Worm (Caenorhabditis elegans) whole organism, L4/young adult: ENCODE measurements around the gene efr-3.
A peak's percentile ranks its signal among the peaks of the same experiment; 100 is the strongest.

Experiments used
- W03F9.2 ChIP-seq: fragments of 150-350 bp; optimal IDR thresholded peaks from 2 replicates; lab custom pipeline; 2014; ENCODE audit warnings: missing biosample characterization, missing genetic modification characterization
- dao-5 ChIP-seq: sonication (generic microtip); optimal IDR thresholded peaks from 2 replicates; lab custom pipeline; 2016; ENCODE audit warnings: missing genotype, missing genetic modification characterization, moderate library complexity, missing compliant biosample characterization
- him-1 ChIP-seq: sonication (generic microtip); optimal IDR thresholded peaks from 2 replicates; lab custom pipeline; 2016; ENCODE audit warnings: missing genotype, missing genetic modification reagents, missing genetic modification characterization, missing compliant biosample characterization

The efr-3 gene

DNA sequence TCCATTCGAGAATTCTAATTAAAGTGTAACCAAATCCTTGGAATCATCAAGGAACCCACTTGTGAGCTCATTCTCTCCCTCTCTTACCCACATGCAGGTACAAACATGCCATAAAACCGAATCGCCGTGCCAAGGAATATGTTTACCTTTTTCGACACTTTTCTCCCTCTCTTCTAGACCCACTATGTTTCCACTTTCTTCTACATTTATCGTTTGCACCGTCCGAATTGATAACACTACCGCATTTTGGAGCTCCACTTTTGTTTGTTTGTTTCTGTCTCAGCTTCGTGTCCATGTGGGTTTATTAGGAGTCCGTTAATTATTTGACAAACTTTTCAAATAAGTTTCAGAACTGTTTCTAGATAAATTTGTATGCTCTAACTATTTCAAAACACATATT, 39.1 kb downstream of the efr-3 start:
- TF ChIP-seq W03F9.2 (tag; lab: Kevin White, UChicago): no peak
- no peak for TF ChIP-seq dao-5 (tag; lab: Kevin White, UChicago)
- no peak for TF ChIP-seq him-1 (tag; lab: Kevin White, UChicago)

DNA sequence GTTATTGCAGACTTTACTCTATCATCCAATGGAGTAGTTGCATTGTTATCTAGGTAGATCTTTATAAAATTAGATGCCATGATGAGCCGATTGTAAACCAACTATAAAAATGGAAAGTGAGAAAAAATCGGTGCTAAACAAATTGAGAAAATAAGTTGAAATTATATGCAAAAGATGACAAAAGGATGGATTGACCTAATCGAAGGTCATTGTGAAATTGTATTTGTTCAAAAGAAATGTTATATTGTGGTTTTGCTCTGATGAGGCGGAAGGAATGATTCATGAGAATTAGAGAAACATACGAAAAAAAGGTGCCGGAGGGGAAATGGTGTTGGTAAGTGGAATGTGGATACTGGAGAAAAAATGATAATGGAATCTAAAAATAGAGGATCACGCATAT, 40.0 kb downstream of the efr-3 start, which contains the start of gene scly-1:
Gene scly-1 (minus strand): TSS at position 101 of the 400 bp plus-strand sequence.
- TF ChIP-seq dao-5 (tag; lab: Kevin White, UChicago) (no peak), him-1 (tag; lab: Kevin White, UChicago) (no peak), W03F9.2 (tag; lab: Kevin White, UChicago) (no peak)

DNA sequence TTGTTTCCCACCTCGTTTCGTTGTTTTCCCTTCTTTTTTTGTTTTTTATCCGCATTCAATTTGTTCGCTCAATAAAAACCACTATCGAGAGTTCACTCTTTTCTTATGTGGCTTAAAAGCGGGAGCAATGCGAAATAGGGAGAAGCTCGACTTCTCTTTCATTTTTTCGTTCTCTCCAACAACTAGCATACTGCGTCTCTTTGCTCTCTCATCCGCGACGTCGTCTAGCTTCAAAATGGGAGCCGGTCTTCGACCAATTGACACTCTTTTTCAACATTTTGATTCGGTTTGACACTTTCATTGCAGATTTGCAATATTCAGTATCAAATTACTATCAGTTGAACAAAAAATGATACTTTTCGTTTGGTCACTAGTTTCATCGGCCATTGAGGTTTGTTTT, 47.0 kb downstream of the efr-3 start, which contains the start of gene bpl-1:
Gene bpl-1 (plus strand): TSS at position 301 of the 400 bp plus-strand sequence.
- TF ChIP-seq dao-5 (tag; lab: Kevin White, UChicago) (no peak), W03F9.2 (tag; lab: Kevin White, UChicago) (no peak), him-1 (tag; lab: Kevin White, UChicago) (no peak)

DNA sequence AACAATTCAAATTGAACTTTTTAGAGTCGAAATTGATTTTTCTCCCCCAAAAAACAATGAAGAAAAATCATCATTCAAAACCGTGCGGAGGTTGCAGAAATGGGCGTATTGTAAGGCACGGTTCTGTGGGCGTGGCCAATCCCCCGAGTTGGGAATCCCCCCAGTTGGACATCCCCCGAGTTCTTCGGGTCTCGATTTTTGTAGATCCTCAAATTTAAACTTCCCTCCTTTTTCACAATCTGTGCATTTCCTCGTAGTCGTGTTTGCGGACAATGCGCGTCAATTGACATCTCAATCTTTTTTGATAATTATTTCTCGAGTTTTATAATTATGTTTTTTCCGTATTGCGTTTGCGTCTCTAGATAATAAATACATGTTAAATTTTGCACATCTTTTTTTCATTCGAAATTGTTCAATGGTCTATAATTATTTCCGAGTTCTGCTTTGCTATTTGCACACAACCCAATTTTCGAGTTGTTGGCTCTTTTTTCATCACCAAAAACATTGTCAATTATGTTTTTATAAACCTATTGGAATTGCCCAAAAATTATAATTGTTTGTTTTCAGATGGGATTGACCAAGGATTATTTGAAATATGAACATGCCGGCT, 51.0 kb downstream of the efr-3 start, which contains the start of gene F13H8.2:
Gene F13H8.2 (plus strand): TSS at position 560 of the 610 bp plus-strand sequence.
- no peak for TF ChIP-seq dao-5 (tag; lab: Kevin White, UChicago)
- no peak for TF ChIP-seq him-1 (tag; lab: Kevin White, UChicago)
- peak; percentile 29 for TF ChIP-seq W03F9.2 (tag; lab: Kevin White, UChicago)
